Worm (Caenorhabditis elegans): Measurements from ENCODE around the gene R10E11.6.

- TF ChIP-seq egl-27 (tag; optimal IDR thresholded peaks at IDR 0.05) (no peak), pqm-1 (tag; optimal IDR thresholded peaks at IDR 0.05) (no peak), nfya-1 (tag; optimal IDR thresholded peaks at IDR 0.05; ENCODE audit: insufficient read depth) (no peak), ZK546.5 (tag; optimal IDR thresholded peaks at IDR 0.05) (no peak), ama-1 (optimal IDR thresholded peaks at IDR 0.05) (no peak)
These were observed 34.1 kb upstream of the R10E11.6 start, which contains the start of gene T05G5.4 for ce11 chrIII:9748694-9749093.

All from whole organism, L3 larva.